Worm (Caenorhabditis elegans) whole organism, L4 larva: ENCODE measurements around the gene C07E3.10.

Experiments
- lin-15B ChIP-seq: fragments of 150-350 bp; sonication (generic microtip); optimal IDR thresholded peaks from 3 replicates; lab custom pipeline; 2014; ENCODE audit warnings: missing biosample characterization, missing genetic modification characterization
- nhr-11 ChIP-seq: fragments of 150-350 bp; optimal IDR thresholded peaks from 2 replicates; lab custom pipeline; 2014; ENCODE audit warnings: missing biosample characterization, missing genetic modification characterization

ce11 chrII:10309337-10309736 lies 36.8 kb upstream of the C07E3.10 start, which contains the start of gene ZK970.8:
- TF ChIP-seq lin-15B (tag; lab: Kevin White, UChicago) (no peak), nhr-11 (tag; lab: Kevin White, UChicago) (no peak)
